Fruit fly (Drosophila melanogaster) Kc167 (cell line): ENCODE results near the gene Mst36Fa.

Experiments
- Myc ChIP-seq: fragments of >200 bp; optimal IDR thresholded peaks from 2 replicates; lab custom pipeline; 2017; ENCODE audit warnings: missing external identifiers
- Sin3A ChIP-seq: fragments of >200 bp; optimal IDR thresholded peaks from 2 replicates; lab custom pipeline; 2018; ENCODE audit warnings: missing external identifiers
- h ChIP-seq: fragments of >200 bp; optimal IDR thresholded peaks from 3 replicates; lab custom pipeline; 2018; ENCODE audit warnings: missing external identifiers
- insv ChIP-seq: fragments of >200 bp; optimal IDR thresholded peaks from 3 replicates; lab custom pipeline; 2018; ENCODE audit warnings: missing external identifiers
- psq ChIP-seq: fragments of >200 bp; optimal IDR thresholded peaks from 2 replicates; lab custom pipeline; 2017; ENCODE audit warnings: missing external identifiers
- ttk ChIP-seq: sonication (Bioruptor generic); optimal IDR thresholded peaks from 2 replicates; lab custom pipeline; 2017; ENCODE audit warnings: missing external identifiers

Gene Mst36Fa

DNA sequence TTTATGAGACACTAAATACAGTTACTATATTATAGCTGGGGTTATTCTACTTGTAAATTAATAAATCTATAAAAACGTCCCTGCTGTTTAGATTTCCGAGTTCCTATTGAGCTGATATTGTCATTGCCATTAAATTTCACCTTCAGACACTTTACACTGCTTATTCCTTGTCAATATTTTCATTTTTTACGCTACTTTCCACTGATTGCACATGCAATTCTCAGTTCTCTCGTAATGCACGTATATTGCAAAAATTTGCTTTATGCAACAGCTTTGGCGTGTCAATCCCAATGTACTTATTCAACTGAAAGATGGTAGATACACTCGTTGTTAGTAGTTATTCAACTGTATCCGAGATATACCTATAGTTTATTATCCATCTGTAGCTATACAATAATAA lies 44.4 kb downstream of the Mst36Fa start:
- TF ChIP-seq insv: no peak
- TF ChIP-seq ttk: no peak
- no peak for TF ChIP-seq Myc (lab: Kevin White, UChicago)
- TF ChIP-seq Sin3A (lab: Kevin White, UChicago): no peak
- TF ChIP-seq psq (lab: Kevin White, UChicago): no peak
- TF ChIP-seq h (lab: Kevin White, UChicago): no peak

DNA sequence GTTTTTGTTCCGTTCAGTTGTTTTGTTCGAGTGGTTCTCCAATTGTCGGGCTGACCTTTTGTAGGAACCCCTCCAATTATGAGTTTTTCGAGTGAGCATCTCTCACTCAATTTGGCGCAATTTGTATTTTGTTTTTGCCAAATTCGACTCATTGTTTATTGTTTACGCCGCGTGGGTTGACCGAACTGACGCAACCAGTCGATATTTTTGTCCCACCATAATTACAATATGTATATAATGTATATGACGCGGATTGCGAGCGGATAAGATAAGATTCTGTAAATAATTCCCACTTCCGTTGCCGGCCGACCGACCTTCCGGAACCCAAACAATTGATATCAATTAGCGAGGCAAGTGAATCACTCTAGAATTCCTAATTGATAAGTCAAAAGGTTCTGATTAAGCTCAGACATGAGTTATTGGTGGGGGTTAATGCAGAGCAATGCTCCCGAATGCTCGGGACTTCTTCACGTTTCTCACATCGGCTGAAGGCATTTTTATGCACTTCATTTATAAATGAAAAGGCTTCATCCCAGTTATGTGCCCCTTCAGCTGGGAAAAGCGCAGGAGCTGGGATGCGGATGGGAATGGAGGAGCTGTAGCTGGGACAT lies 46.1 kb downstream of the Mst36Fa start:
- TF ChIP-seq h (lab: Kevin White, UChicago) (no peak), Myc (lab: Kevin White, UChicago) (no peak)

DNA sequence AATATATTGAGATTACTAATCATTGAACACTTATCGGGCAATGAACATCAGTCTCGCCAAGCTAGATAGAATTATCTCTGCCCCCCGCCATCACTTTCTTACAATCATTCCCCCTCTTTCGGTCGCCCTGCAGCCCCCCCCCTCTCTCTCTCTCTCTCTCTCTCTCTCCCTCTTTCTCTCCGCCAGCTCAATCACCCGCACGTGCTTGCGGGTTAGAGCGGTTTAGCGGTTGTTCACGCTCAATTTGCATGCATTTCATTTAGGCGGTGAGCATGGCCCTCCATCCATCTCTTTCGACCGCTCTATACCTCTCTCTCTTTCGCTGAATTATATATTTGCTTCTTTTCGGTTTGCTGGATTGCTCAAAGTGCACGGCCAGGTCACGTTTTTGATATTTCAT lies 47.7 kb downstream of the Mst36Fa start:
- TF ChIP-seq Sin3A (lab: Kevin White, UChicago): no peak
- TF ChIP-seq psq (lab: Kevin White, UChicago): no peak
- TF ChIP-seq ttk: no peak
- TF ChIP-seq h (lab: Kevin White, UChicago): no peak
- no peak for TF ChIP-seq insv
- TF ChIP-seq Myc (lab: Kevin White, UChicago): no peak

DNA sequence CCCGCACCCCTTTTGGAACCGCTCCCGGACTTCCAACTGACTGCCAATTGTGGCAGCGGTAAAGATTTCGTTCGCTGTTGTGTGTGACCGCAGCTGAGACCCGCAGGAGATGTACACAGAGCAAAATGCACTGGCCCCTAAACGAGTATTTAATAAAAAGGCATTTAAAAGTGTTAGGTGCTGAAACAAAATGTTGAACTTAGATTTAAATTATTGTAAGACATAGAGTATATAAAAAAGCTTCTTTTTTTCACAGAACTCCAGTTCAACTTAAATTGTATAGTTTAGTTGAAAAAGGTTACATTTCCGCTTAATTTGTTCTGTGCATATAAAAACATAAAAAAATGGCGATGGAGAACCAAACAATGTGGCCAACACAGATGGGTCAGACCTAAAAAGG lies 48.7 kb downstream of the Mst36Fa start:
- TF ChIP-seq Myc (lab: Kevin White, UChicago) (no peak), h (lab: Kevin White, UChicago) (no peak), psq (lab: Kevin White, UChicago) (no peak), ttk (no peak), insv (no peak), Sin3A (lab: Kevin White, UChicago) (no peak)

DNA sequence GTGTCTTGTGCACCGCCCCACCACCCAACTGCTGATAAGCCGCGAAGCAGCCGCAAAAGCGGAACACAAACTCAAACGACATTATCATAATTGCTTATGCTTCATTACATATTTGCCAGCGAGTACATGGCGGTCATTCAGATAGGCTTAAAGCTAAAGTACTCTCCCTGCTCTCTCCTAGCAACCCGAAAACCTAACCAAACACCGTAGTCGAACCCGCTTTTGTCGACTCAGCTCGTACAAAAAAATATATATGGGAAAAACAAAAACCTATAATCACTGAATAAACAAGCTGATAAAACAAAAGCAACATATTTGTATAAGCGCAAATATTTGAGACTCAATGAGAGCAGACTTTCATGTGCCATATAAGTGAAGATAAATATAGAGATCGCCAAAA lies 49.8 kb downstream of the Mst36Fa start:
- TF ChIP-seq Myc (lab: Kevin White, UChicago) (no peak), Sin3A (lab: Kevin White, UChicago) (no peak), ttk (no peak), h (lab: Kevin White, UChicago) (no peak), psq (lab: Kevin White, UChicago) (no peak), insv (no peak)

DNA sequence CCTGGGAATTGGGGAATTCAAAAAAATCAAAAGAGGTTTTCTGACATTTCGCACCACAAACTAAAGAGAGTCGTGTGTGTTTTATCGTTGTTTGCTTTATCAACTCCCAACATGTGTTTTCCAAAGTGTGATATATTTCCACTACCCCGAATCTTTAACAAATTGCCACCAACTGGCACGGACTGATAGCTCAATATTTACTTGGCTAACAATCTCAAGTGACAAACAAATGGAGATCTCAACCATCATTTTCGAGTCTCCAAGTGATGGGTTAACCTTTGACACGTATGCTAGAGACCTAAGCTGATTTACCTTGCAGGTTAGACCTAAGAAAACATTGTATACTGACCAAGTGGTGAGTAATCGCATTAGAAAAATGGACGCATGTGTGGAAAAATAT lies 51.3 kb downstream of the Mst36Fa start:
- no peak for TF ChIP-seq psq (lab: Kevin White, UChicago)
- TF ChIP-seq Sin3A (lab: Kevin White, UChicago): no peak
- TF ChIP-seq ttk: no peak
- no peak for TF ChIP-seq h (lab: Kevin White, UChicago)
- no peak for TF ChIP-seq Myc (lab: Kevin White, UChicago)
- TF ChIP-seq insv: no peak
